Worm (Caenorhabditis elegans) whole organism, dauer: ENCODE data around the gene F53F4.7.

Experiments used
- unc-62 ChIP-seq: sonication (generic microtip); optimal IDR thresholded peaks from 2 replicates; lab custom pipeline; 2017; ENCODE audit warnings: missing biosample characterization, missing genetic modification reagents, missing genetic modification characterization

Gene F53F4.7

DNA sequence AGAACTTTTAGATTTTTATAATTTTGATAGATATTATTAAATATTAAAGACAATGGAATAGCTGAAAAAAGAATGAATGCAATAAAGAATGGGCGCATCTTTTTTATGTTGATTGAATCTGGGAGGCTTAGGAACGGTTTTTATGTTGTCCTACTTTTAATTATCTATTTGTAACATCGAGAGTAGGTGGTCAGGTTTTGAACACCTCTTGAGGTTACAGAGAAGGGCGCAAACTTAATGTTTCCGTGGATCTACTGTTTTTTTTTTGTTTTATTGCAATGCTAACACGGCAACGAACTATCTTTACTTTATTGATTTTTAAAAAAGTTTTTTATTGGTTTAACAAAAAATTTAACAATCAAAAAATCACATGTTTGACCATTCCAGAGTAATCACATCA, at the start of gene F53F4.7:
Gene F53F4.7 (minus strand): TSS at position 101 of the 400 bp plus-strand sequence.
- TF ChIP-seq unc-62: no peak

DNA sequence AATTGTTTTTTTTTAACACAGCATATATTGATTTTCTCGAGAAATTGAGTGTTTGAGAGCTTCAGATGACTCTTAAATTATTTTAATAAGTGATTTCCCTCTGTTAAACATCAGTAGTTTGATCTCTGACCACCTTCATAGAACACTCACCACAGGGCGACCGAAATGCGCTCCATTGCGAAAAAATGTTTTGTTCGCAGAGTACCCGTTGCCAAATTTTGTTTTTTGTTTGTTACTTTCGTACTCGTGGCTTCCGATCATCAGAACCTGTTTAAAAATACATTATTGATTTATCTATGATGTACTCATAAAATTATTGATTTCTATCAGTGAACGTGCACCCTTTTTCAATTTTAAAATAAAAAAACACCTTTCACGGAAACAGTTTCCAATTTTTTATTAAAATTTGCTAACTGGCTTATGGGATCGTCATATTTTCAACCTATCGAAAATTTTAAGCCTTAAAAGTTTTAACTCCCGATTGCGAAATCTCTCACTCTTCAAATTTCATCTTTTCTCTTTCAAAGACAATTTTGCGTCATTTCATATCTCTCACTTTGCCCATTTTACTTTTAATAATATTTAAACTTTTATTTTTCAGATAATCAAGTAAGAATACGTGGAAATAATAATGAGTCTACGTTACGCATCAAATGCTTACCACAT, 47.0 kb upstream of the F53F4.7 start, which contains the start of gene letm-1:
Gene letm-1 (plus strand): TSS at position 598 of the 666 bp plus-strand sequence.
- no peak for TF ChIP-seq unc-62

DNA sequence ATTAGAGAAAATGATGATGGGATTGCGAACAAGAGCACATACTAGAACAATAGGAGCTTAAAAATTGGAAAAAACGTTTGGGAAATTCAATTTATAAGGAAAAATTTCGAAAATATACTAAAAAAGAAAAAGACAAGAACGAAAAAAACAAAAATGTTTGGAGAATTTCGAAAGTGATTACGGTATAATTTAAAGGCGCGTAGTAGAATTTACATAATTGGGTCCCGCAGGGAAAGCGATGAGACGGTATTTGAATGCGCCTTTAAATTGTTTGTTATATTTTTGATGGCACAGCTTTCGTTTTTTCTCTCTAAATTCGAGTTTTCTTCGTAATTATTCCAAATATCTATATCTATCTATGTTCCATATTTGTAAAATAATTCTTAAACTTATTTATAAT, 46.3 kb upstream of the F53F4.7 start:
- TF ChIP-seq unc-62: no peak

DNA sequence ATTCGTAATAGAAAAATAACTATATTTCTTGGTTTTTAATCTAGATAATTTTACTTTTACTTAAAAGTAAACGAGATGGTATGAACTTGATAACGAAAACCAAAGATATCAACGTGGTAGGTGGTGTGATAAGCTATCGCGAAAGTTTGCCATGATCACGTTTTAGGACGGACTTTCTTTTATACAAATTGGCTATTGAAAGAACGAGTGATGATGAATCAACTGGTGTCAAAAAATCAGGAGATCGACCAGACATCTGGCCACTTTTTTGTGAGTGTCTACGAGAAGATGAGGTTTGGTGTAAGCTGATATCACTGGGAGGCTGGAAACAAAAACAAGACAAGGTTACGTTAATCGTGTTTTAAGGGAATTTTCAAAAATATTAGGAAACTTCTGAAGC, 45.4 kb upstream of the F53F4.7 start:
- TF ChIP-seq unc-62: no peak

DNA sequence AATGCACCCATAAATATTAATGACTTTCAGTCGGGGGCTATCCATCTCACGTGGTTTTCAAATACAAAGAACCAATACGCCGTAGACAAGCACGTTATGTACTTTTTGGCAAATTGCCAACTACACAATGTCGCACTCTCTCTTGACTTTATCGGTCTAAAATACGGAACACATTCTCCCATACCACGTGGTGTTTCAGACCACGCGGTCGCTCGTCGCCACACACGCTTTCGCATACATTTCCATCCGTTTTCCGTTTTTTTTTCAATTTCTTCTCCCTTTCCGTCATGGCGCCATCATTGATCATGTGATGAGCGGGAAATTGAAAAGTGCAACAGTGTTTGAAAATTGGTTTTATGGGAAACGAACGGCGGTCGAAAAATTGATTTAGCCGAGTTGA, 44.8 kb upstream of the F53F4.7 start:
- no peak for TF ChIP-seq unc-62

DNA sequence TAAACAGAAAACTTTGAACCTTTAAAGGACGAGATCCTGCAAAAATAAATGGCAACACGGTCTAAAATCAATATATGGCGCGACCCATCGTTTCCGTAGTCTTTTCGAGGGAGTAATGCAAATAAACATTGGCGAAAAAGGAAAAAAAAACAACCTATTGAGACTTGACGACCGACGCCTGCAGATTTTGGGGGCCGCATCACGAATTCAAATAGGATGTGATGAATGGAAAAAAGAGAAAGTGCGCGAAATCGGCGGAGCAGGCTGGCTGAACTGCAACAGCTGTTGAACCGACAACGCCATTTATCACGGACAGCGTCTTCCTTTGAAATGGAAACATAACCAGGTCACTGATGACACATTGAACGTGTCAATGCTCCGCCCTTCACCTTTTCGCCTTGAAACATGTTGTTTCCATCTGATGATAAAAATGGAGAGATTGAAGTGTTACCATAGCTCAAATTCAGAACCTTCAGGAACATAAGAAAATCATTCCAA, 44.1 kb upstream of the F53F4.7 start:
- TF ChIP-seq unc-62: no peak

DNA sequence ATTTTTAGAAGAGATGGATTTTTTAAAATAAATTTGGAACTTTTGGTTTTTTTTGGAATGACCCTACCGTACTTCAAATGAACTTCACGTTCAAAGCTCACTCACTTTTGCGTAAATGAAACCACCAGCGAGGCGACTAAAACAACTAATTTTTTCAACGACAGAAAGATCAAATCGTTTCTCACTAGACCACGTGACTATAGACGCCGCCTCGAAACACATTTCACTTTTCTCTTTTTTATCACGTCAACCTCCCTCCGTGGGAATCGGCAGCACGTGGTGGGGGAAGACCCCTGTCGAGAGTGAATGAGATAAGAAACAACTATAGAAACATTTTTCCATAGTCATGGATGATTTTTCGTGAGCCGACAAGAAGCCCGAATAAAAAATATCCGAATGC, 43.5 kb upstream of the F53F4.7 start:
- no peak for TF ChIP-seq unc-62

DNA sequence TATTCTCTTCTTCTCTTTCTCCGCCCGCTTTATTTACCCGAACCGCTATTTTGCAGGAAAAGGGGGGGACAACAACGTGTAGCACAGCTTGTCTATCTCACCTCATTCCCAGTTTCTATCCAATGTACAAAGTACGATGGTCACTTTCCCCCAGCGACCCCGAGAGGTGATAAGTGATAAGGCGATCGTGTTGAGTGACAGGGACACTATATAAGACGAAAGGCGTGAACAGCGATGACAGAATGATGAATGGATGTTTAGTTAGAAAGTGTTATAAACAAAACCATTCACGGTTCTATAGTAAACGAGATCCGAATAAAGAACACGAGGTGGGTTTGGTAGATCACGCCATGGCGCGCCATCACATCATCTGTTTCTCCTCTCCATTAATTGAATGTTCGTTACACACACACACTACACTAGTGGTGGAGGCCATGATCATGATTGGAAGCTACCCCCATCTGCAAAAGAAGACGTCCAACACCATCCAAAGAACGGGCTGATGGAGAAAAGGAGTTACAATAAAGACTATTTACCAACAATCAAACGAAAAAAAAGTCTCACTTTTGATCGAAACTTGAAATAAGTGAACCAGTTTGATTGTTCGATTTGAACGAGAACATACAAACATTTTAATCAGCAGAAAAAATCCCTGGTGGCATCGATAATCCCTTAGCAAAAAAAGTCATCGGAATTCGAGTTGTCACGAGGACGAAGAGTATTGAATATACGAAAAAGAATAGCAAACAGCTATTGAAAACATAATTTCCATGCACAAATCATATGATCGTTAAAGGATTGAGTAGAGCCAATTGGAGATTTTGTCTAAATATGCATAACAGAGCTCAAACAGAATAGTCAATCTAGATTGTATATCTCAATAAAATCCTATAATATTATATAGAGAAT, 42.8 kb upstream of the F53F4.7 start:
- no peak for TF ChIP-seq unc-62

DNA sequence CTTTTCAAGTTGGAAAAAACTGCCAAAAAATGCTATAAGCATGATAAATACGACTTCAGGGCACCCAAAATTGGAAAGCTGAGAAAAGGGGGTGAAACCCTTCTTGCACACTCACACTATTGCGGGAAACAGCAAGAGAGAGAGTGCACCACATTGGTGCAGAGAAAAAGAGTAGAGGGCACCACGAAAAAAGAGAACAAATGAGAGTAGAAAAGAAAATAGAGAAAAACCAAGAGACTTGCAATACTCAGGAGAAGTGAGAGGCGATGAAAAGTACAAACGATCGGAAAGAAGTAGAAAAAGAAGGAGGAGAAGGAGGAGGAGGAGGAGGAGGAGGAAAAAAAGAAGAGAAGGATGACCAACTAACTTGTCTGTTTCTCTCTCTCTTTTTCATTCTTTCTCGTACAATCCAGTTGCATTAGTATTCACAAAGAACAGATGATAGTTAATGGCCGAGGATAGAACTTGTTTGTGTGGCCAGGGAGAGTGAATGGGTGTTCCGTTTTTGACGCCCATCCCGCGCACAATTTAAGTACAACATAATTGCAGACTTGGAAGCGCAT, 41.5 kb upstream of the F53F4.7 start:
- no peak for TF ChIP-seq unc-62

DNA sequence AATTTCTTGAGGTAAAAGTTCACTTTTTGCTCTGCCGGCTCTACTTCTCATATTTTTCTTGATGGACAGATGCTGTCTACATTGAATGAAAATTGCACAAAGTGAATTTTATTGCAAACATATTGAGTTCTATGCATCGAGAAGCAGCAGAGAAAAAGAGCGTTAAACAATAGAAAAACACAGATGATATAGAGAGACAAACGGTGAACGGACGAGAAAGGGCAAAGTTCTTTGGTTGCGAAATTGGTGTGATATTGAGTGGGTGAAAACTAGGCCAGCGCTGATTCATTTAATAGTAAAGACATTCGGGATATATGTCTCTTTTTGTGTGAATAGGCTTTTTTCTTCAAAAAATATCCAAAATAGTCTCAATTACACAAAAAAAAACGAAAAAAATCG, 40.6 kb upstream of the F53F4.7 start:
- no peak for TF ChIP-seq unc-62

DNA sequence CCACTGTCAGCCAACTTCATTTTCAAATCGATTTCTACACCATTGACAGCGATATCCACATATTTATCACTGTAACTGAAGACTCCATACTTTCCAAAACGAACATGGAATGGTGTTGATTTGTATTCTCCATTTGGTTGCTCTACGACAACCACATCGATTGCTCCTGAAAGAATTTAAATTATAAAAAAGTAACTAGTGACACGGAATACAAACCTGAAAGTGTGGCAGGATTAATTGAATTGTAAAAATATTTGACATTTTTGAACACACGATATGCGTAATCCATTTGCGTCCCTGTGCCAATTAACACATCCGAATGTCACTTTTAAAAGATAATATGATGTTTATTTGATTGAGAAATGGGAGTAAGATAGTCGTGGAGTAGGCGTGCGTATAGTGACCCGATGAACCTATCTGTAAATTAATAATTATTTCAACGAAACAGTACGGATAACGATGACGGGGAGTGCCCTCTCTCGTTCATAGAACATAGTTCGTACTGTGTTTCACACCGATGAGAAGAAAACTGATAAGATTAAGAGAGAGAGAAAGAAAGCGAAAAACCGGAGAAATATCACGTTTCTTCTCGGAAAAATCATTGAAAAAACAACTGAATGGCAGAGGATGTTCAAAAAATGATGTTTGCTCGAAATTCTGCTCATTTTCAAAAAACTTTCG, 40.1 kb upstream of the F53F4.7 start, which contains the start of gene lpin-1:
Gene lpin-1 (minus strand): TSS at position 417 of the 681 bp plus-strand sequence.
- TF ChIP-seq unc-62: no peak

DNA sequence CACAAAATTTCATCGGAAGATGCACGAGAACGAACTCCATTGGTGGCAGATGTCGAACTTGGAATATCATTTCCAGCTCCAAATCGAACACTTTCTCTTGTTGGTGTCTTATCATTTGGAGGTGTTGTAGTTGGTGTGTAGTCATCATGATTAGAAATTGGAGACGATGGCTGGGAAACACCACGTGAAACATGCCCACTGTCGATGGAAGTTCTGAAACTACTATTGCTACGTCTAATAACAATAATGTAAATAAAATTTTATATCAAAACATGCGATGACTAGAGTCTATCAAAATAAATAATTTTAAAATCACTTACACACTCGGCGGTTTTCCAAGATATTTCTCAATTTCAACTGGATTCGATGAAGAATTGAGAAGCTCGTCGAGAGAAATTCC, 38.6 kb upstream of the F53F4.7 start:
- TF ChIP-seq unc-62: no peak

DNA sequence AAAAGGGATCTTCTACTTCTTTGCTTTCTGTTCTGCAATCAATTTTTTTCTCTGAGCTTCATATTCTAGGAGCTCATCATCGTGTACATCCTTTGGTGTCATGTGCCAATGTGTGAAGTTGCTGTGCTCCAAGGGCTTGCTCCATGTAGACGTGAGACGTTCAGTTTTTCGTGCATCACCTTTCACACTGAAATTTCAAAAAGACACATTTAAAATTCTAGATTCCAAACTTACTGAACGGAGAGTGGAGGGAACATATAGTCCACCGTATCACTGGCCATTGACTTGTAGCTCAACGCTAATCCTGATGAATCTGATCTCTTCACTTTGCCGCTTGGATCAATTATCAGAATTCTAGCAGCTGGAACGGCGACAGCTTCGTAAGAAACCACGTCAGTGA, 37.0 kb upstream of the F53F4.7 start:
- TF ChIP-seq unc-62: no peak

DNA sequence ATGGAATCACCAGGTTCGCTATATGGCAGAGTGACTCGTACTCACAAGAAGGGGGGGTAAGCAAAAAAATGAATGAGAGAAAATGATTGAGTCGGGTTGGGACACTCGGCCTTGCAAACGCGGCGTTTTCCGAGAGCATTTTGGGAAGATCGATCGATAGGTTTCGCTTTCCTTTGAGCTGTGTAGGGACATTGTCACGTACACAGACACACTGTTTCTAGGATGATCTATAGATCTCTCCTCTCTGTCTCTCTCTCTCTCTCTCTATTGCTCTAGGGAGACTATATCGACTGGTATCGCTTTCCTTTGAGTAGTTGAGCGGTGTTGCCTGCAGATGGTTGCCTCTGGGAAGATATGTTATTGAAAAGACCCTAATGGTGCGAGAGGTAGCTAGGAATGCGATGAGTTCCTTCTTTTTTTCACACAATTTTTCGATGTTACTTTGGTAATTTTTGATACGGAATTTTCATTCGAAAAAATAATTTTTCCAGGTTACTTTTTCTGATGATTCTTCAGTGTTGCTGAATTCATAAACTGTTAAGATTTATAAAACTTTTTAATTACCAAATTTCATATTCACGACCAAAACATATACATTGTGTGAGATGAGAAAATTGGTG, 36.1 kb upstream of the F53F4.7 start, which contains the start of gene H37A05.4:
Gene H37A05.4 (minus strand): TSS at position 51 of the 620 bp plus-strand sequence.
- TF ChIP-seq unc-62: no peak

DNA sequence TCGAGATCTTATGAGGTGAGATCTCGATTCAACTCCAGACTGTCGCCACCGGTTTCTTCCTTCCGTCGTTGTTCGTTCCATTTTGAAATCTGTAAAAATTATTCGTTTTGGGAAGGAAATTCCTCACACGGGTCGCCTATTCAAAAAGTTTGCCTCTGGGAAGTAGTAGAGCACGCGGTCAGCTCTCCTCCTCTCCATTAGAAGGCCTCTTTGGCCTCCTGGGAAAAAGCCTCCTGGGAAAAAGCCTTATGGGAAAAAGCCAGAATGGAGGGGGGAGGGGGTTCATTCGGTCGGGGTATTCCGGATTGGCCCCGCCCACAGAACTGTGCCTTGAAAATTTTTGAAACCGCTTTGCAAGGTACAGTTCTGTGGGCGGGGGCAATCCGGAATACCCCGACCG, 33.8 kb upstream of the F53F4.7 start:
- no peak for TF ChIP-seq unc-62

DNA sequence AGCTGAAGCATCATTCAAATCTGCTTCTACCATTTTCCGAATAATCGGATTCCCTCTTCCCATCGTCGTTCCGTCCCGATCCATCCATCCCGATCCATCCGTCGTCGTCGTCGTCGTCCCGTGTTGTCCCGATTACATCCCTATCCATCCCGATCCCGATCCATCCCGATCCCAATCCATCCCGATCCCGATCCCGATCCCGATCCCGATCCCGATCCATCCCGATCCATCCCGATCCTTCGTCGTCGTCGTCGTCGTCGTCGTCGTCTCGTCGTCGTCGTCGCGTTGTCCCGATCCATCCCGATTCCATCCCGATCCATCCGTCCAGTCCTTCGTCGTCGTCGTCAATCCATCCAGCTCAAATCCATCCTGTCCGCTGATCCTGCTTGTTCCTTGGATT, 33.4 kb upstream of the F53F4.7 start:
- TF ChIP-seq unc-62: no peak
